Worm (Caenorhabditis elegans) whole organism, L4 larva: Measurements from ENCODE around the gene T10C6.16.

Experiments
- ama-1 ChIP-seq: fragments of 150-350 bp; optimal IDR thresholded peaks from 2 replicates; lab custom pipeline; 2014; ENCODE audit warnings: inconsistent platforms, mixed read lengths
- ces-1 ChIP-seq: fragments of 150-350 bp; sonication (generic microtip); optimal IDR thresholded peaks from 4 replicates; lab custom pipeline; 2014; ENCODE audit warnings: missing biosample characterization, missing genetic modification reagents, missing genetic modification characterization
- fkh-10 ChIP-seq: fragments of 150-350 bp; optimal IDR thresholded peaks from 2 replicates; lab custom pipeline; 2014; ENCODE audit warnings: missing biosample characterization, missing genetic modification reagents, missing genetic modification characterization
- fos-1 ChIP-seq: fragments of 150-350 bp; optimal IDR thresholded peaks from 2 replicates; lab custom pipeline; 2014; ENCODE audit warnings: missing biosample characterization, missing genetic modification characterization
- lir-3 ChIP-seq: sonication (generic microtip); optimal IDR thresholded peaks from 2 replicates; lab custom pipeline; 2016; ENCODE audit warnings: mild to moderate bottlenecking, missing genetic modification characterization, missing compliant biosample characterization
- nhr-10 ChIP-seq: fragments of 150-350 bp; optimal IDR thresholded peaks from 2 replicates; lab custom pipeline; 2014; ENCODE audit warnings: missing biosample characterization, missing genetic modification characterization
- nhr-102 ChIP-seq: sonication (generic microtip); optimal IDR thresholded peaks from 2 replicates; lab custom pipeline; 2016; ENCODE audit warnings: mild to moderate bottlenecking, missing genetic modification characterization, moderate library complexity, missing compliant biosample characterization
- nhr-25 ChIP-seq: sonication (generic microtip); optimal IDR thresholded peaks from 2 replicates; lab custom pipeline; 2017; ENCODE audit warnings: missing genetic modification characterization, mild to moderate bottlenecking, missing compliant biosample characterization, antibody characterized with exemption, moderate library complexity, borderline replicate concordance; ENCODE audit not compliant: insufficient read depth
- nhr-77 ChIP-seq: fragments of 150-350 bp; optimal IDR thresholded peaks from 2 replicates; lab custom pipeline; 2014; ENCODE audit warnings: missing biosample characterization, missing genetic modification characterization
- unc-130 ChIP-seq: sonication (generic microtip); optimal IDR thresholded peaks from 2 replicates; lab custom pipeline; 2016; ENCODE audit warnings: missing genetic modification reagents, missing genetic modification characterization, missing compliant biosample characterization
- unc-39 ChIP-seq: sonication (generic microtip); optimal IDR thresholded peaks from 2 replicates; lab custom pipeline; 2017; ENCODE audit warnings: missing biosample characterization, missing genetic modification characterization
- unc-62 ChIP-seq, 3 experiments: fragments of 150-350 bp in 1 of 3; sonication (generic microtip); optimal IDR thresholded peaks in 2 of 3; peaks in 1 of 3; 1 replicate in 1 of 3; 2 replicates in 2 of 3; lab custom pipeline; 2014 to 2017; ENCODE audit warnings: missing biosample characterization in 3 of 3, missing genetic modification characterization in 3 of 3, missing genetic modification reagents in 3 of 3, missing genotype in 1 of 3
- zfp-3 ChIP-seq: fragments of 200-800 bp; sonication (Bioruptor generic); conservative IDR thresholded peaks from 2 replicates; pipeline ENCODE4 v1.3.6; 2022; ENCODE audit warnings: missing genetic modification reagents, missing genetic modification characterization, missing compliant biosample characterization
- ztf-11 ChIP-seq: fragments of 150-350 bp; optimal IDR thresholded peaks from 2 replicates; lab custom pipeline; 2014; ENCODE audit warnings: missing biosample characterization, missing genetic modification characterization

DNA sequence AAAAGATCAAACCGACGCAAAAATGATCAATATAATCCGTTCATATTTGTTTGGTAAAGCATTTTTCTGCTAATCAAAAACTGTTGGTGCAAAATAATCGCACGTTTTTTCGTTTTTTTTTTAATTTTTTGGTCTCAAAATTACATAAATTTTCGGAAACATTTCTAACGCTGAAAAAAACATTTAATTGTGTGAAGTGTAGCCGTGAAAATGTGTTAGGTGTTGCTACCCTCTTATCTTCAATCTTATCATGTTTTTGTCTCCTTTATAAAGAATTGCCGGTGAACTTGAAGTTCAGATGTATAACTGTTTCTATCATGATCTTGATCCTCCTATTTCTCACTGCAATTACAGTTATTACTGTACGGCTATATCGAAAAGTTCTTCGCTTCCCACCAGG, 36.1 kb upstream of the T10C6.16 start, which contains the start of gene cyp-35D1:
- TF ChIP-seq nhr-102 (no peak), fkh-10 (no peak), lir-3 (no peak), nhr-25 (tag; lab: Kevin White, UChicago) (no peak), unc-39 (tag; lab: Kevin White, UChicago) (no peak), unc-130 (GFP tag; lab: Kevin White, UChicago) (no peak), nhr-10 (tag; lab: Kevin White, UChicago) (no peak), ama-1 (lab: Kevin White, UChicago) (no peak), nhr-77 (tag; lab: Kevin White, UChicago) (no peak), fos-1 (no peak), ces-1 (GFP tag; lab: Kevin White, UChicago) (no peak), ztf-11 (tag; lab: Kevin White, UChicago) (no peak), zfp-3 (GFP tag; lab: Robert Waterston, UW) (no peak), unc-62 (GFP tag; optimal IDR thresholded peaks at IDR 0.05 in 1 of 2; lab: Kevin White, UChicago) (no peak), unc-62 (tag; optimal IDR thresholded peaks at IDR 0.05; lab: Kevin White, UChicago) (no peak)
